Fruit fly (Drosophila melanogaster) whole organism, embryonic: ENCODE results near the gene p-cup.

Source experiments
- BEAF-32 ChIP-seq: fragments of 200-800 bp; sonication (Bioruptor generic); optimal IDR thresholded peaks from 3 replicates; lab custom pipeline; 2017; ENCODE audit warnings: missing biosample characterization, missing genetic modification characterization, mild to moderate bottlenecking, moderate library complexity, missing genetic modification reagents
- CG10267 ChIP-seq: fragments of 200-800 bp; sonication (Bioruptor generic); optimal IDR thresholded peaks from 2 replicates; lab custom pipeline; 2018; ENCODE audit warnings: missing biosample characterization, mild to moderate bottlenecking, missing genetic modification characterization, moderate library complexity
- CG10321 ChIP-seq: fragments of 200-800 bp; sonication (Bioruptor generic); IDR thresholded peaks from 2 replicates; pipeline ENCODE4 v1.3.6; 2022; ENCODE audit warnings: missing biosample characterization, missing genetic modification characterization
- CG10654 ChIP-seq: fragments of 200-800 bp; sonication (Bioruptor generic); optimal IDR thresholded peaks from 2 replicates; lab custom pipeline; 2016; ENCODE audit warnings: missing biosample characterization, missing genetic modification characterization
- CG11247 ChIP-seq: fragments of 200-800 bp; sonication (Bioruptor generic); IDR thresholded peaks from 2 replicates; pipeline ENCODE4 v1.3.6; 2022; ENCODE audit warnings: missing biosample characterization, missing genetic modification characterization
- CG11456 ChIP-seq: fragments of 200-800 bp; sonication (Bioruptor generic); IDR thresholded peaks from 3 replicates; pipeline ENCODE4 v1.3.6; 2022; ENCODE audit warnings: missing biosample characterization, missing genetic modification characterization
- CG14710 ChIP-seq: fragments of 200-800 bp; sonication (Bioruptor generic); optimal IDR thresholded peaks from 3 replicates; lab custom pipeline; 2019; ENCODE audit warnings: missing biosample characterization, mild to moderate bottlenecking, missing genetic modification characterization, moderate library complexity
- CG16815 ChIP-seq: fragments of 200-800 bp; sonication (Bioruptor generic); optimal IDR thresholded peaks from 3 replicates; lab custom pipeline; 2017; ENCODE audit warnings: missing biosample characterization, mild to moderate bottlenecking, missing genetic modification characterization
- CG17385 ChIP-seq: fragments of 200-800 bp; sonication (Bioruptor generic); optimal IDR thresholded peaks from 3 replicates; lab custom pipeline; 2018; ENCODE audit warnings: missing biosample characterization, mild to moderate bottlenecking, missing genetic modification characterization
- CG18599 ChIP-seq: fragments of 200-800 bp; sonication (Bioruptor generic); optimal IDR thresholded peaks from 3 replicates; lab custom pipeline; 2017; ENCODE audit warnings: missing biosample characterization, missing genetic modification characterization, mild to moderate bottlenecking, moderate library complexity, missing genetic modification reagents
- CG18764 ChIP-seq: fragments of 200-800 bp; sonication (Bioruptor generic); optimal IDR thresholded peaks from 3 replicates; lab custom pipeline; 2016; ENCODE audit warnings: missing biosample characterization, missing genetic modification characterization
- CG34422 ChIP-seq: fragments of 200-800 bp; sonication (Bioruptor generic); IDR thresholded peaks from 3 replicates; pipeline ENCODE4 v1.3.6; 2022; ENCODE audit warnings: missing biosample characterization, missing genetic modification characterization
- CG3847 ChIP-seq: fragments of 200-800 bp; sonication (Bioruptor generic); IDR thresholded peaks from 2 replicates; pipeline ENCODE4 v1.3.6; 2022; ENCODE audit warnings: missing biosample characterization, missing genetic modification characterization
- CG4820 ChIP-seq: fragments of 200-800 bp; sonication (Bioruptor generic); optimal IDR thresholded peaks from 3 replicates; lab custom pipeline; 2016; ENCODE audit warnings: missing biosample characterization, missing genetic modification characterization
- CG8924 ChIP-seq: fragments of 200-800 bp; optimal IDR thresholded peaks from 3 replicates; lab custom pipeline; 2019; ENCODE audit warnings: missing biosample characterization, mild to moderate bottlenecking, missing genetic modification characterization, moderate library complexity
- CG9437 ChIP-seq: fragments of 200-800 bp; sonication (Bioruptor generic); optimal IDR thresholded peaks from 2 replicates; lab custom pipeline; 2018; ENCODE audit warnings: missing biosample characterization, mild to moderate bottlenecking, missing genetic modification characterization
- CG9932 ChIP-seq: fragments of 200-800 bp; sonication (Bioruptor generic); IDR thresholded peaks from 2 replicates; pipeline ENCODE4 v1.3.6; 2022; ENCODE audit warnings: missing biosample characterization, missing genetic modification characterization
- CHES-1-like ChIP-seq: fragments of 200-800 bp; sonication (Bioruptor generic); optimal IDR thresholded peaks from 2 replicates; lab custom pipeline; 2016; ENCODE audit warnings: missing biosample characterization, missing genetic modification characterization
- CrebB ChIP-seq: fragments of 200-800 bp; sonication (Bioruptor generic); optimal IDR thresholded peaks from 3 replicates; lab custom pipeline; 2018; ENCODE audit warnings: missing biosample characterization, mild to moderate bottlenecking, missing genetic modification characterization
- Dll ChIP-seq: fragments of 200-800 bp; sonication (Bioruptor generic); IDR thresholded peaks from 4 replicates; pipeline ENCODE4 v1.3.6; 2022; ENCODE audit warnings: missing biosample characterization, missing genetic modification characterization; ENCODE audit not compliant: partially characterized antibody
- Dp ChIP-seq: fragments of 200-800 bp; sonication (Bioruptor generic); optimal IDR thresholded peaks from 2 replicates; lab custom pipeline; 2018; ENCODE audit warnings: missing biosample characterization, mild to moderate bottlenecking, missing genetic modification characterization, moderate library complexity
- E2f2 ChIP-seq: fragments of 200-800 bp; sonication (Bioruptor generic); IDR thresholded peaks from 2 replicates; pipeline ENCODE4 v1.3.6; 2022; ENCODE audit warnings: missing biosample characterization, missing genetic modification characterization
- Ets97D ChIP-seq: fragments of 200-800 bp; sonication (Bioruptor generic); optimal IDR thresholded peaks from 3 replicates; lab custom pipeline; 2016; ENCODE audit warnings: missing biosample characterization, missing genetic modification characterization
- GATAe ChIP-seq: fragments of 200-800 bp; sonication (Bioruptor generic); conservative IDR thresholded peaks from 2 replicates; pipeline ENCODE4 v1.3.6; 2022; ENCODE audit warnings: missing biosample characterization, missing genetic modification characterization
- HHEX ChIP-seq: fragments of 200-800 bp; sonication (Bioruptor generic); optimal IDR thresholded peaks from 3 replicates; lab custom pipeline; 2017; ENCODE audit warnings: missing biosample characterization, mild to moderate bottlenecking, missing genetic modification characterization, missing genetic modification reagents
- MBD-R2 ChIP-seq: fragments of 200-800 bp; sonication (Bioruptor generic); IDR thresholded peaks from 2 replicates; pipeline ENCODE4 v1.3.6; 2022; ENCODE audit warnings: missing biosample characterization, missing genetic modification characterization
- Med ChIP-seq: fragments of 200-800 bp; sonication (Bioruptor generic); peaks from one replicate; lab custom pipeline; 2016; ENCODE audit warnings: missing biosample characterization, missing genetic modification characterization, mild to moderate bottlenecking, inconsistent platforms, moderate library complexity
- Myb ChIP-seq: fragments of 200-800 bp; sonication (Bioruptor generic); optimal IDR thresholded peaks from 2 replicates; lab custom pipeline; 2016; ENCODE audit warnings: missing biosample characterization, missing genetic modification characterization
- PHDP ChIP-seq: fragments of 200-800 bp; sonication (Bioruptor generic); optimal IDR thresholded peaks from 3 replicates; lab custom pipeline; 2018; ENCODE audit warnings: missing biosample characterization, mild to moderate bottlenecking, missing genetic modification characterization, moderate library complexity
- Rx ChIP-seq: fragments of 200-800 bp; sonication (Bioruptor generic); IDR thresholded peaks from 2 replicates; pipeline ENCODE4 v1.3.6; 2022; ENCODE audit warnings: missing biosample characterization, missing genetic modification characterization
- Six4 ChIP-seq: fragments of 200-800 bp; sonication (Bioruptor generic); optimal IDR thresholded peaks from 2 replicates; lab custom pipeline; 2016; ENCODE audit warnings: missing biosample characterization, missing genetic modification characterization
- al ChIP-seq: fragments of 200-800 bp; sonication (Bioruptor generic); IDR thresholded peaks from 2 replicates; pipeline ENCODE4 v1.3.6; 2022; ENCODE audit warnings: missing biosample characterization, missing genetic modification characterization
- amos ChIP-seq: fragments of 200-800 bp; sonication (Bioruptor generic); IDR thresholded peaks from 2 replicates; pipeline ENCODE4 v1.3.6; 2022; ENCODE audit warnings: missing biosample characterization, missing genetic modification characterization; ENCODE audit not compliant: partially characterized antibody
- cas ChIP-seq: fragments of 200-800 bp; sonication (Bioruptor generic); IDR thresholded peaks from 2 replicates; pipeline ENCODE4 v1.3.6; 2022; ENCODE audit warnings: missing biosample characterization, missing genetic modification characterization
- crol ChIP-seq: fragments of 200-800 bp; sonication (Bioruptor generic); IDR thresholded peaks from 2 replicates; pipeline ENCODE4 v1.3.6; 2022; ENCODE audit warnings: missing biosample characterization, missing genetic modification characterization
- crp ChIP-seq, 2 experiments: fragments of 200-800 bp; sonication (Bioruptor generic); optimal IDR thresholded peaks; 2 replicates in 1 of 2; 3 replicates in 1 of 2; lab custom pipeline; 2017; ENCODE audit warnings: missing biosample characterization in 2 of 2, missing genetic modification characterization in 2 of 2, mild to moderate bottlenecking in 1 of 2, moderate library complexity in 1 of 2
- dan ChIP-seq: fragments of 200-800 bp; sonication (Bioruptor generic); IDR thresholded peaks from 2 replicates; pipeline ENCODE4 v1.3.6; 2022; ENCODE audit warnings: missing biosample characterization, missing genetic modification characterization
- gt ChIP-seq: fragments of 200-800 bp; sonication (Bioruptor generic); IDR thresholded peaks from 2 replicates; pipeline ENCODE4 v1.3.6; 2022; ENCODE audit warnings: missing biosample characterization, missing genetic modification characterization
- kah ChIP-seq: fragments of 200-800 bp; sonication (Bioruptor generic); optimal IDR thresholded peaks from 2 replicates; lab custom pipeline; 2018; ENCODE audit warnings: missing biosample characterization, mild to moderate bottlenecking, missing genetic modification characterization
- lab ChIP-seq: fragments of 200-800 bp; sonication (Bioruptor generic); optimal IDR thresholded peaks from 3 replicates; lab custom pipeline; 2017; ENCODE audit warnings: missing biosample characterization, missing genetic modification characterization, mild to moderate bottlenecking, moderate library complexity, missing genetic modification reagents
- maf-S ChIP-seq: fragments of 200-800 bp; sonication (Bioruptor generic); optimal IDR thresholded peaks from 2 replicates; lab custom pipeline; 2016; ENCODE audit warnings: missing biosample characterization, missing genetic modification characterization
- pb ChIP-seq: fragments of 200-800 bp; sonication (Bioruptor generic); optimal IDR thresholded peaks from 3 replicates; lab custom pipeline; 2016; ENCODE audit warnings: missing biosample characterization, missing genetic modification characterization
- phol ChIP-seq: fragments of 200-800 bp; sonication (Bioruptor generic); optimal IDR thresholded peaks from 3 replicates; lab custom pipeline; 2018; ENCODE audit warnings: missing biosample characterization, mild to moderate bottlenecking, missing genetic modification characterization, moderate library complexity
- pum ChIP-seq: fragments of 200-800 bp; sonication (Bioruptor generic); optimal IDR thresholded peaks from 2 replicates; lab custom pipeline; 2016; ENCODE audit warnings: missing biosample characterization, missing genetic modification characterization
- scrt ChIP-seq: fragments of 200-800 bp; sonication (Bioruptor generic); optimal IDR thresholded peaks from 2 replicates; lab custom pipeline; 2018; ENCODE audit warnings: missing biosample characterization, mild to moderate bottlenecking, missing genetic modification characterization, moderate library complexity
- sens ChIP-seq: fragments of 200-800 bp; sonication (Bioruptor generic); peaks from one replicate; lab custom pipeline; 2016; ENCODE audit warnings: missing biosample characterization, missing genetic modification characterization
- slbo ChIP-seq: fragments of 200-800 bp; sonication (Bioruptor generic); IDR thresholded peaks from 2 replicates; pipeline ENCODE4 v1.3.6; 2022; ENCODE audit warnings: missing biosample characterization, missing genetic modification characterization
- tin ChIP-seq: fragments of 200-800 bp; sonication (Bioruptor generic); optimal IDR thresholded peaks from 3 replicates; lab custom pipeline; 2016; ENCODE audit warnings: missing biosample characterization, missing genetic modification characterization
- twi ChIP-seq: fragments of 200-800 bp; optimal IDR thresholded peaks from 2 replicates; lab custom pipeline; 2019; ENCODE audit warnings: missing biosample characterization, mild to moderate bottlenecking, missing genetic modification characterization, moderate library complexity
- zfh2 ChIP-seq: fragments of 200-800 bp; sonication (Bioruptor generic); optimal IDR thresholded peaks from 2 replicates; lab custom pipeline; 2016; ENCODE audit warnings: missing biosample characterization, missing genetic modification characterization

p-cup gene

DNA sequence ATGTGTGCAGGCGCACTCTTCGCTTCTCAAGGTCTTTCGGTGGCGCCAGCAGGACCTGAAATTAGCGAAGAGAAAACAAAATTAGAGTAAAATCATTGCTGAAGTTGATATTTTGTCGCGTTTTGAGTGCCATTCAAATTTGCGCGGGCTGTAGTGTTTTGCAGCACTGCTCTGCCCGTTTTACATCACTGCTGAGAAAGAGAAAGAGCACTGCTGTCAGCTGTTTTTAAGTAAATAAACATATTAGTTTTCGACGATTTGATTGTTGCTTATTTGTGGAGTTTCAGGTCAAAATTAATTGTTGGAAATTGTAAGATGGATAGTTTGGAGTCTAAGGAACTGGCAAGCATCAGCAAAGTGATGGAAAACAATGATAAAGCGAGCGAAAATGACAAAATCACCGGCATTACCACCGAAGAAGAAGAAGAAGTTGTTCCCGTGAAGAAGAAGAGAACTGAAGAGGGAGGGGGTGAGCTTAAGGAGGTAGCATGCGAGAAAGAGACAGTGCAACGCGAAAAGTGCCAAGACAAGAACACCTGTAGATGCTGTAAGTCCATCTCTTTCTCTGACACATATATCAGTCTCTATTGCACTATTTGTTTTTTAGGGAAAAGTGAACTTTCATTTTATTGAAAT lies 25.1 kb downstream of the p-cup start, which contains the start of gene ENGase (continued):
- TF ChIP-seq CG3847 (GFP tag; lab: Robert Waterston, UW) (peak; percentile 39; the same call in 1 of the 2 replicates), Ets97D (peak; percentile 16), CG11456 (GFP tag; lab: Robert Waterston, UW) (no peak), Dll (GFP tag; lab: Robert Waterston, UW) (0 out of 4 replicates have a peak, but pooled peaks have one; percentile 13), MBD-R2 (peak; percentile 70), al (no peak), twi (tag; lab: Kevin White, UChicago) (peak; percentile 7), CG9437 (GFP tag; lab: Kevin White, UChicago) (no peak), Dp (peak; percentile 83), CG16815 (no peak), Six4 (GFP tag; lab: Kevin White, UChicago) (no peak), CG10321 (GFP tag; lab: Robert Waterston, UW) (peak; percentile 85), pum (GFP tag; lab: Kevin White, UChicago) (no peak), crol (GFP tag; lab: Robert Waterston, UW) (peak; percentile 67), lab (GFP tag; lab: Kevin White, UChicago) (no peak), CG4820 (GFP tag; lab: Kevin White, UChicago) (no peak), phol (tag; lab: Kevin White, UChicago) (no peak), CG9932 (GFP tag; lab: Robert Waterston, UW) (peak; percentile 41; the same call in 1 of the 2 replicates), CG10654 (GFP tag; lab: Kevin White, UChicago) (no peak), slbo (peak; percentile 52), CG14710 (tag; lab: Kevin White, UChicago) (peak; percentile 5), CG34422 (GFP tag; lab: Robert Waterston, UW) (peak; percentile 91), CG11247 (GFP tag; lab: Robert Waterston, UW) (peak; percentile 21; the same call in 1 of the 2 replicates), dan (GFP tag; lab: Robert Waterston, UW) (no peak), pb (peak; percentile 36), cas (GFP tag; lab: Robert Waterston, UW) (no peak), CG18599 (peak; percentile 14), Myb (peak; percentile 12), Rx (GFP tag; lab: Robert Waterston, UW) (no peak), tin (no peak), Med (peak; percentile 88), CrebB (tag; lab: Kevin White, UChicago) (no peak), CHES-1-like (GFP tag; lab: Kevin White, UChicago) (peak; percentile 33), PHDP (tag; lab: Kevin White, UChicago) (no peak), CG18764 (GFP tag; lab: Kevin White, UChicago) (no peak), BEAF-32 (GFP tag; lab: Kevin White, UChicago) (peak; percentile 4), gt (no peak), scrt (GFP tag; lab: Kevin White, UChicago) (peak; percentile 71), E2f2 (peak; percentile 93), sens (GFP tag; lab: Kevin White, UChicago) (peak; percentile 76), crp (GFP tag; optimal IDR thresholded peaks at IDR 0.05; lab: Kevin White, UChicago) (peak; percentile 30 to 86), CG10267 (tag; lab: Kevin White, UChicago) (peak; percentile 91), HHEX (GFP tag; lab: Kevin White, UChicago) (no peak), CG17385 (GFP tag; lab: Kevin White, UChicago) (peak; percentile 99), GATAe (GFP tag; lab: Robert Waterston, UW) (no peak), zfh2 (GFP tag; lab: Kevin White, UChicago) (no peak), kah (peak; percentile 54), amos (no peak), maf-S (GFP tag; lab: Kevin White, UChicago) (no peak), CG8924 (tag; lab: Kevin White, UChicago) (peak; percentile 8)
